Fruit fly (Drosophila melanogaster) whole organism, prepupa: Measurements from ENCODE around the gene CG10510.

Experiments
- CG16779 ChIP-seq: fragments of 200-800 bp; sonication (Bioruptor generic); optimal IDR thresholded peaks from 3 replicates; lab custom pipeline; 2017; ENCODE audit warnings: missing biosample characterization, mild to moderate bottlenecking, missing genetic modification characterization
- ss ChIP-seq, 2 experiments: fragments of 200-800 bp; sonication (Bioruptor generic); optimal IDR thresholded peaks; 2 replicates in 1 of 2; 3 replicates in 1 of 2; lab custom pipeline; 2017 to 2018; ENCODE audit warnings: mild to moderate bottlenecking in 2 of 2, missing biosample characterization in 2 of 2, missing genetic modification characterization in 2 of 2, moderate library complexity in 1 of 2

- TF ChIP-seq ss (GFP tag; optimal IDR thresholded peaks at IDR 0.05; lab: Kevin White, UChicago) (peak; percentile 93 to 99), CG16779 (tag; lab: Kevin White, UChicago) (peak; percentile 90)
Measured at dm6 chr3L:21253761-21254523, 44.1 kb upstream of the CG10510 start.
